Fruit fly (Drosophila melanogaster): Measurements from ENCODE around the gene CG42553.

The CG42553 gene

dm6 chr3L:799837-800513 lies 33.9 kb upstream of the CG42553 start (continued):
- TF ChIP-seq Sp1 (GFP tag; optimal IDR thresholded peaks at IDR 0.05) = peak; percentile 62
- TF ChIP-seq Abd-B (GFP tag; optimal IDR thresholded peaks at IDR 0.05) = no peak
- TF ChIP-seq ey (GFP tag; optimal IDR thresholded peaks at IDR 0.05) = peak; percentile 77
- TF ChIP-seq fru (GFP tag; optimal IDR thresholded peaks at IDR 0.05) = peak; percentile 76
- TF ChIP-seq Vsx2 (GFP tag; optimal IDR thresholded peaks at IDR 0.05; ENCODE audit: partially characterized antibody) = peak; percentile 11
- peak; percentile 62 for TF ChIP-seq rgr (GFP tag; optimal IDR thresholded peaks at IDR 0.05)
- TF ChIP-seq CG32264 (GFP tag; optimal IDR thresholded peaks at IDR 0.05) = no peak
- no peak for TF ChIP-seq sv (GFP tag; optimal IDR thresholded peaks at IDR 0.05)
- TF ChIP-seq brk (GFP tag; optimal IDR thresholded peaks at IDR 0.05) = no peak
- TF ChIP-seq psq (GFP tag; optimal IDR thresholded peaks at IDR 0.05) = peak; percentile 52
- TF ChIP-seq GATAd (GFP tag; optimal IDR thresholded peaks at IDR 0.05) = no peak
- TF ChIP-seq Hr78 (GFP tag; optimal IDR thresholded peaks at IDR 0.05) = no peak
- peak; percentile 65 for TF ChIP-seq woc (GFP tag; optimal IDR thresholded peaks at IDR 0.05)

DNA sequence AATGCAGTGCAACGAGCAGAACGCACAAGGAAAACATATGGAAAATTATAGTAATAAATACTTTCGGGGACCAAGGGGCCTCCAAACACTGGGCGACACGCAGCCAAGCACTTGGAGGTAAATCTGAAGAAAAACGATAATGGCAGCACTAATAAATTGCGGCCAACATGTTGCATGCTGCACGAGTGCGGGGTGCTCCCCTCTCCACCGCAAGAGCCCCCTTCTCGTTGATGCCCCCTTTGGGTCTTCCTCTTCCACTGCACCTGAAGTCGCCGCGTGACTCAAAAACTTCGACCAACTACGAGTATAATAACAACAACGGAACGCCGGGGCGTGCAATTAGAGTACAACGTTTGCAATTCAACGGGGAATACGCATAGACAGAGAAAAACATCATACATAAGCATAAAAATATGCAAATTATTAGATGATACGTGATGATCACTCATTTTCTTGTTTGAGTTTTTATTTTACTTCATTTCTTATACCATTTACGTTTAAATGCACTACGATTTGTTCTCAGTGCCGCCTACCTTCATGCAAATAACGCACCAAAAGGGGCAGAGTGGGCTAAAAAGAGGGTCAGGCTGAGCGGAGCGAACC lies 31.9 kb upstream of the CG42553 start:
- TF ChIP-seq woc (GFP tag; optimal IDR thresholded peaks at IDR 0.05) = peak; percentile 28
- TF ChIP-seq CG32264 (GFP tag; optimal IDR thresholded peaks at IDR 0.05) = no peak
- TF ChIP-seq brk (GFP tag; optimal IDR thresholded peaks at IDR 0.05) = peak; percentile 7
- TF ChIP-seq Hr83 (GFP tag; optimal IDR thresholded peaks at IDR 0.05; ENCODE audit: poor library complexity, severe bottlenecking) = no peak
- no peak for TF ChIP-seq Hr78 (GFP tag; optimal IDR thresholded peaks at IDR 0.05)
- peak; percentile 78 for TF ChIP-seq fru (GFP tag; optimal IDR thresholded peaks at IDR 0.05)
- TF ChIP-seq Vsx2 (GFP tag; optimal IDR thresholded peaks at IDR 0.05; ENCODE audit: partially characterized antibody) = no peak
- peak; percentile 13 for TF ChIP-seq Jra (GFP tag; optimal IDR thresholded peaks at IDR 0.05)
- no peak for TF ChIP-seq usp (GFP tag; optimal IDR thresholded peaks at IDR 0.05)
- TF ChIP-seq Dfd (GFP tag; optimal IDR thresholded peaks at IDR 0.05) = no peak
- TF ChIP-seq h (GFP tag; optimal IDR thresholded peaks at IDR 0.05) = peak; percentile 76
- no peak for TF ChIP-seq pan (optimal IDR thresholded peaks at IDR 0.05)
- TF ChIP-seq Hnf4 (GFP tag; optimal IDR thresholded peaks at IDR 0.05) = peak; percentile 46
- TF ChIP-seq Abd-B (GFP tag; optimal IDR thresholded peaks at IDR 0.05) = no peak
- TF ChIP-seq tai (GFP tag; optimal IDR thresholded peaks at IDR 0.05) = peak; percentile 33
- TF ChIP-seq HLH106 (tag; optimal IDR thresholded peaks at IDR 0.05) = peak; percentile 87
- no peak for TF ChIP-seq Mio (GFP tag; optimal IDR thresholded peaks at IDR 0.05)
- peak; percentile 39 for TF ChIP-seq psq (GFP tag; optimal IDR thresholded peaks at IDR 0.05)
- no peak for TF ChIP-seq jim (GFP tag; optimal IDR thresholded peaks at IDR 0.05)
- TF ChIP-seq dl (GFP tag; optimal IDR thresholded peaks at IDR 0.05; ENCODE audit: insufficient read depth in 1 of 2, partially characterized antibody in 2 of 2) = no peak
- TF ChIP-seq ey (GFP tag; optimal IDR thresholded peaks at IDR 0.05) = peak; percentile 78
- TF ChIP-seq sv (GFP tag; optimal IDR thresholded peaks at IDR 0.05) = no peak
- TF ChIP-seq rgr (GFP tag; optimal IDR thresholded peaks at IDR 0.05) = peak; percentile 72
- no peak for TF ChIP-seq Dif (GFP tag; optimal IDR thresholded peaks at IDR 0.05; ENCODE audit: partially characterized antibody)
- TF ChIP-seq sage (GFP tag; optimal IDR thresholded peaks at IDR 0.05) = peak; percentile 55
- TF ChIP-seq dmrt93B (GFP tag; optimal IDR thresholded peaks at IDR 0.05) = peak; percentile 65
- peak in 1 of 2 experiments; percentile 74 for TF ChIP-seq foxo (GFP tag; optimal IDR thresholded peaks at IDR 0.05)
- no peak for TF ChIP-seq N (GFP tag; optimal IDR thresholded peaks at IDR 0.05)
- TF ChIP-seq lola (GFP tag; optimal IDR thresholded peaks at IDR 0.05) = no peak
- TF ChIP-seq Sp1 (GFP tag; optimal IDR thresholded peaks at IDR 0.05) = peak; percentile 86
- TF ChIP-seq GATAd (GFP tag; optimal IDR thresholded peaks at IDR 0.05) = no peak
- TF ChIP-seq OdsH (GFP tag; optimal IDR thresholded peaks at IDR 0.05) = peak; percentile 77
- TF ChIP-seq br (GFP tag; optimal IDR thresholded peaks at IDR 0.05) = peak; percentile 65
- TF ChIP-seq CrebA (GFP tag; optimal IDR thresholded peaks at IDR 0.05; ENCODE audit: borderline replicate concordance) = no peak
- TF ChIP-seq Rel (GFP tag; optimal IDR thresholded peaks at IDR 0.05) = no peak
- peak; percentile 19 for TF ChIP-seq Rel (tag; optimal IDR thresholded peaks at IDR 0.05)
- TF ChIP-seq dsf (GFP tag; optimal IDR thresholded peaks at IDR 0.05; ENCODE audit: borderline replicate concordance) = no peak
- peak; percentile 62 for TF ChIP-seq CG9705 (GFP tag; optimal IDR thresholded peaks at IDR 0.05)
- no peak for TF ChIP-seq Myc (optimal IDR thresholded peaks at IDR 0.05)

Measured in whole organism, wandering third instar larva.